Worm (Caenorhabditis elegans) whole organism, L2 larva: Measurements from ENCODE around the gene T21C12.8.
A peak's percentile ranks its signal among the peaks of the same experiment; 100 is the strongest.

Experiments
- C34F6.9 ChIP-seq: fragments of 150-350 bp; optimal IDR thresholded peaks from 2 replicates; lab custom pipeline; 2014; ENCODE audit warnings: missing biosample characterization, missing genetic modification characterization
- F13H6.1 ChIP-seq: sonication (generic microtip); optimal IDR thresholded peaks from 2 replicates; lab custom pipeline; 2016; ENCODE audit warnings: missing genetic modification characterization, missing compliant biosample characterization
- R02D3.7 ChIP-seq: fragments of 150-350 bp; optimal IDR thresholded peaks from 2 replicates; lab custom pipeline; 2014; ENCODE audit warnings: missing biosample characterization, missing genetic modification characterization
- Y55F3AM.14 ChIP-seq: fragments of 200-800 bp; sonication (Bioruptor generic); optimal IDR thresholded peaks from 2 replicates; lab custom pipeline; 2018; ENCODE audit warnings: mild to moderate bottlenecking, missing genetic modification characterization, missing compliant biosample characterization
- ZK546.5 ChIP-seq: sonication (generic microtip); optimal IDR thresholded peaks from 2 replicates; lab custom pipeline; 2017; ENCODE audit warnings: missing biosample characterization, missing genetic modification characterization
- alr-1 ChIP-seq: fragments of 150-350 bp; optimal IDR thresholded peaks from 2 replicates; lab custom pipeline; 2014; ENCODE audit warnings: missing biosample characterization, missing genetic modification characterization
- aly-2 ChIP-seq: fragments of 150-350 bp; optimal IDR thresholded peaks from 2 replicates; lab custom pipeline; 2014; ENCODE audit warnings: missing biosample characterization, missing genetic modification characterization
- ama-1 ChIP-seq: fragments of 150-350 bp; optimal IDR thresholded peaks from 2 replicates; lab custom pipeline; 2018; ENCODE audit warnings: inconsistent platforms
- blmp-1 ChIP-seq: sonication (generic microtip); optimal IDR thresholded peaks from 2 replicates; lab custom pipeline; 2017; ENCODE audit warnings: missing genetic modification characterization, mild to moderate bottlenecking, missing compliant biosample characterization, antibody characterized with exemption, moderate library complexity; ENCODE audit not compliant: insufficient read depth
- ceh-16 ChIP-seq: fragments of 150-350 bp; optimal IDR thresholded peaks from 2 replicates; lab custom pipeline; 2014; ENCODE audit warnings: missing biosample characterization, missing genetic modification characterization
- ceh-82 ChIP-seq: fragments of 150-350 bp; optimal IDR thresholded peaks from 2 replicates; lab custom pipeline; 2014; ENCODE audit warnings: missing biosample characterization, missing genetic modification characterization
- crh-2 ChIP-seq: sonication (generic microtip); optimal IDR thresholded peaks from 2 replicates; lab custom pipeline; 2017; ENCODE audit warnings: missing biosample characterization, missing genetic modification characterization
- dmd-4 ChIP-seq: sonication (generic microtip); optimal IDR thresholded peaks from 2 replicates; lab custom pipeline; 2017; ENCODE audit warnings: missing biosample characterization, missing genetic modification characterization
- egl-27 ChIP-seq: sonication (generic microtip); optimal IDR thresholded peaks from 3 replicates; lab custom pipeline; 2017; ENCODE audit warnings: missing biosample characterization, missing genetic modification reagents, missing genetic modification characterization
- elt-3 ChIP-seq: sonication (generic microtip); optimal IDR thresholded peaks from 2 replicates; lab custom pipeline; 2017; ENCODE audit warnings: missing biosample characterization, missing genetic modification characterization
- fos-1 ChIP-seq: fragments of 150-350 bp; optimal IDR thresholded peaks from 2 replicates; lab custom pipeline; 2014; ENCODE audit warnings: missing biosample characterization, missing genetic modification characterization
- gmeb-1 ChIP-seq: fragments of 150-350 bp; optimal IDR thresholded peaks from 2 replicates; lab custom pipeline; 2014; ENCODE audit warnings: missing biosample characterization, missing genetic modification characterization
- lin-11 ChIP-seq: fragments of 150-350 bp; sonication (generic microtip); optimal IDR thresholded peaks from 2 replicates; lab custom pipeline; 2014; ENCODE audit warnings: missing biosample characterization, missing genetic modification characterization, inconsistent platforms, mixed read lengths
- lin-13 ChIP-seq: fragments of 150-350 bp; optimal IDR thresholded peaks from 2 replicates; lab custom pipeline; 2014; ENCODE audit warnings: missing biosample characterization, missing genetic modification reagents, missing genetic modification characterization
- lin-39 ChIP-seq: fragments of 150-350 bp; optimal IDR thresholded peaks from 2 replicates; lab custom pipeline; 2014; ENCODE audit warnings: missing biosample characterization, missing genetic modification reagents, missing genetic modification characterization
- lsy-2 ChIP-seq, 2 experiments: fragments of 150-350 bp in 1 of 2; sonication (generic microtip) in 1 of 2; optimal IDR thresholded peaks; 2 replicates each; lab custom pipeline; 2014 to 2017; ENCODE audit warnings: missing biosample characterization in 2 of 2, missing genetic modification characterization in 2 of 2
- mab-5 ChIP-seq: fragments of 150-350 bp; optimal IDR thresholded peaks from 2 replicates; lab custom pipeline; 2014; ENCODE audit warnings: missing biosample characterization, missing genetic modification characterization
- mbf-1 ChIP-seq: sonication (generic microtip); optimal IDR thresholded peaks from 2 replicates; lab custom pipeline; 2017; ENCODE audit warnings: missing biosample characterization, missing genetic modification characterization
- mdl-1 ChIP-seq, 2 experiments: fragments of 150-350 bp in 1 of 2; sonication (generic microtip) in 1 of 2; optimal IDR thresholded peaks; 2 replicates each; lab custom pipeline; 2017; ENCODE audit warnings: missing biosample characterization in 2 of 2, missing genetic modification characterization in 2 of 2
- nhr-10 ChIP-seq: sonication (generic microtip); optimal IDR thresholded peaks from 2 replicates; lab custom pipeline; 2017; ENCODE audit warnings: missing biosample characterization, missing genetic modification characterization
- nhr-11 ChIP-seq: fragments of 150-350 bp; optimal IDR thresholded peaks from 2 replicates; lab custom pipeline; 2014; ENCODE audit warnings: missing biosample characterization, missing genetic modification characterization
- nhr-12 ChIP-seq: fragments of 150-350 bp; optimal IDR thresholded peaks from 2 replicates; lab custom pipeline; 2014; ENCODE audit warnings: missing biosample characterization, missing genetic modification characterization
- nhr-129 ChIP-seq: fragments of 150-350 bp; optimal IDR thresholded peaks from 2 replicates; lab custom pipeline; 2014; ENCODE audit warnings: missing biosample characterization, missing genetic modification characterization
- nhr-21 ChIP-seq: fragments of 150-350 bp; optimal IDR thresholded peaks from 2 replicates; lab custom pipeline; 2014; ENCODE audit warnings: missing biosample characterization, missing genetic modification characterization
- nhr-23 ChIP-seq: fragments of 150-350 bp; optimal IDR thresholded peaks from 2 replicates; lab custom pipeline; 2014; ENCODE audit warnings: missing biosample characterization, missing genetic modification reagents, missing genetic modification characterization
- nhr-237 ChIP-seq: fragments of 150-350 bp; optimal IDR thresholded peaks from 2 replicates; lab custom pipeline; 2014; ENCODE audit warnings: missing biosample characterization, missing genetic modification characterization
- nhr-6 ChIP-seq: fragments of 150-350 bp; optimal IDR thresholded peaks from 2 replicates; lab custom pipeline; 2014; ENCODE audit warnings: missing biosample characterization, missing genetic modification characterization
- nhr-77 ChIP-seq: fragments of 150-350 bp; optimal IDR thresholded peaks from 2 replicates; lab custom pipeline; 2014; ENCODE audit warnings: missing biosample characterization, missing genetic modification characterization
- sem-4 ChIP-seq: fragments of 150-350 bp; optimal IDR thresholded peaks from 2 replicates; lab custom pipeline; 2014; ENCODE audit warnings: missing biosample characterization, missing genetic modification reagents, missing genetic modification characterization
- skn-1 ChIP-seq: sonication (generic microtip); optimal IDR thresholded peaks from 2 replicates; lab custom pipeline; 2017; ENCODE audit warnings: missing biosample characterization, missing genetic modification characterization
- sma-3 ChIP-seq: sonication (generic microtip); optimal IDR thresholded peaks from 2 replicates; lab custom pipeline; 2016; ENCODE audit warnings: missing genetic modification reagents, missing genetic modification characterization, missing compliant biosample characterization
- sma-9 ChIP-seq, 2 experiments: fragments of 150-350 bp in 1 of 2; sonication (generic microtip) in 1 of 2; optimal IDR thresholded peaks; 2 replicates each; lab custom pipeline; 2014 to 2016; ENCODE audit warnings: missing genetic modification characterization in 2 of 2, mild to moderate bottlenecking in 1 of 2, missing biosample characterization in 1 of 2, missing compliant biosample characterization in 1 of 2, missing genetic modification reagents in 1 of 2, moderate library complexity in 1 of 2
- snpc-4 ChIP-seq: fragments of 150-350 bp; optimal IDR thresholded peaks from 2 replicates; lab custom pipeline; 2014; ENCODE audit warnings: missing biosample characterization, missing genetic modification characterization
- unc-39 ChIP-seq: fragments of 150-350 bp; optimal IDR thresholded peaks from 2 replicates; lab custom pipeline; 2014; ENCODE audit warnings: missing biosample characterization, missing genetic modification characterization
- unc-55 ChIP-seq: fragments of 150-350 bp; sonication (generic microtip); optimal IDR thresholded peaks from 3 replicates; lab custom pipeline; 2014; ENCODE audit warnings: missing biosample characterization, missing genetic modification reagents, missing genetic modification characterization
- unc-62 ChIP-seq: fragments of 150-350 bp; optimal IDR thresholded peaks from 2 replicates; lab custom pipeline; 2014; ENCODE audit warnings: missing biosample characterization, missing genetic modification reagents, missing genetic modification characterization
- zag-1 ChIP-seq: fragments of 150-350 bp; optimal IDR thresholded peaks from 2 replicates; lab custom pipeline; 2014; ENCODE audit warnings: missing biosample characterization, missing genetic modification characterization
- ztf-1 ChIP-seq: fragments of 200-800 bp; sonication (Bioruptor generic); conservative IDR thresholded peaks from 2 replicates; pipeline ENCODE4 v1.3.6; 2022; ENCODE audit warnings: missing genetic modification characterization, missing compliant biosample characterization
- ztf-11 ChIP-seq: sonication (generic microtip); optimal IDR thresholded peaks from 2 replicates; lab custom pipeline; 2017; ENCODE audit warnings: missing biosample characterization, missing genetic modification characterization
- ztf-4 ChIP-seq: fragments of 150-350 bp; optimal IDR thresholded peaks from 2 replicates; lab custom pipeline; 2014; ENCODE audit warnings: missing biosample characterization, missing genetic modification characterization

Gene T21C12.8

DNA sequence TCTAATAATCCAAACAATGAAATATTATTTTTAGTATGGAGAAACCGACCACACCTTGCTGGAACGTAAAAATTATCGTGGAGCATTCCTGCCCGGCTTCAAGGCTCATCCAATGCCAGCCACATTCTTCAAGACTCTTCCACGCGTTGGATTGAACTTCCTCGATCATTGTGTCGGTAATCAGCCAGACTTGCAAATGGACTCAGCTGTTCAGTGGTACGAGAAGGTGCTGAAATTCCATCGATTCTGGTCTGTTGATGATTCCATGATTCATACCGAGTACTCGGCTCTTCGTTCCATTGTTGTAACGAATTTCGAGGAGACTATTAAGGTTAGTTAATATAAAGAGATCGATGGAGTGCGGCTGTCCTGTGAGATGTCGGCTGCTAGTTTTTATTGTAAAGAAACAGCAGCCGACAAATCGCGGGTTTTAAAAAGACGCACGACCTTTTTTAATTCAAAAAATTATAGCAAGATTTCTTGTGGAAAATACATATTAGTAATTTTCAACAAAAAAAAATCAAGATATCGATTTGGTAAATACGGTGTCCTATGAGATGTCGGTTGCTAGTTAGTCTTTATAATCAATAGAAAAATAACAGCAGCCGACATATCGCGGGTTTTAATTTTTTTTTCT, 16.6 kb downstream of the T21C12.8 start:
- TF ChIP-seq alr-1 (tag; lab: Kevin White, UChicago) (no peak), ZK546.5 (no peak), snpc-4 (tag; lab: Kevin White, UChicago) (peak; percentile 30), skn-1 (tag; lab: Kevin White, UChicago) (no peak), Y55F3AM.14 (GFP tag; lab: Kevin White, UChicago) (no peak), unc-55 (GFP tag; lab: Kevin White, UChicago) (no peak)

- TF ChIP-seq nhr-12 (tag; lab: Kevin White, UChicago) = no peak
- TF ChIP-seq aly-2 (tag; lab: Kevin White, UChicago) = no peak
- no peak for TF ChIP-seq nhr-21 (tag; lab: Kevin White, UChicago)
- TF ChIP-seq mdl-1 (tag; optimal IDR thresholded peaks at IDR 0.05; lab: Kevin White, UChicago) = no peak
- no peak for TF ChIP-seq elt-3
- no peak for TF ChIP-seq snpc-4 (tag; lab: Kevin White, UChicago)
- no peak for TF ChIP-seq dmd-4 (tag; lab: Kevin White, UChicago)
- no peak for TF ChIP-seq R02D3.7
- no peak for TF ChIP-seq ztf-4 (tag; lab: Kevin White, UChicago)
- TF ChIP-seq sma-3 (GFP tag; lab: Kevin White, UChicago) = no peak
- no peak for TF ChIP-seq mab-5 (tag; lab: Kevin White, UChicago)
- no peak for TF ChIP-seq mbf-1 (tag; lab: Kevin White, UChicago)
- no peak for TF ChIP-seq Y55F3AM.14 (GFP tag; lab: Kevin White, UChicago)
- no peak for TF ChIP-seq ama-1 (lab: Kevin White, UChicago)
- no peak for TF ChIP-seq ZK546.5
- no peak for TF ChIP-seq unc-62 (GFP tag; lab: Kevin White, UChicago)
- no peak for TF ChIP-seq ceh-16 (tag; lab: Kevin White, UChicago)
- TF ChIP-seq fos-1 (tag; lab: Kevin White, UChicago) = no peak
- no peak for TF ChIP-seq unc-39 (tag; lab: Kevin White, UChicago)
Measured at ce11 chrIII:10535226-10535625, 17.6 kb downstream of the T21C12.8 start, which contains the start of gene hpd-1. Gene hpd-1, plus strand, starts transcription at chrIII:10535526.

- peak; percentile 43 for TF ChIP-seq ama-1 (lab: Kevin White, UChicago)
- TF ChIP-seq sma-3 (GFP tag; lab: Kevin White, UChicago) = peak; percentile 58
- TF ChIP-seq ceh-82 (tag; lab: Kevin White, UChicago) = no peak
- no peak for TF ChIP-seq nhr-12 (tag; lab: Kevin White, UChicago)
- TF ChIP-seq lsy-2 (tag; optimal IDR thresholded peaks at IDR 0.05; lab: Kevin White, UChicago) = peak in 1 of 2 experiments; percentile 13
- TF ChIP-seq dmd-4 (tag; lab: Kevin White, UChicago) = no peak
- TF ChIP-seq nhr-11 (tag; lab: Kevin White, UChicago) = no peak
- TF ChIP-seq mdl-1 (tag; optimal IDR thresholded peaks at IDR 0.05; lab: Kevin White, UChicago) = peak; percentile 72 to 81
- no peak for TF ChIP-seq alr-1 (tag; lab: Kevin White, UChicago)
- TF ChIP-seq nhr-237 = no peak
- no peak for TF ChIP-seq aly-2 (tag; lab: Kevin White, UChicago)
- TF ChIP-seq nhr-23 (tag; lab: Kevin White, UChicago) = no peak
- no peak for TF ChIP-seq lin-39
- TF ChIP-seq sma-9 (GFP tag; optimal IDR thresholded peaks at IDR 0.05; lab: Kevin White, UChicago) = peak; percentile 76
- TF ChIP-seq sma-9 (tag; optimal IDR thresholded peaks at IDR 0.05; lab: Kevin White, UChicago) = no peak
- TF ChIP-seq C34F6.9 (tag; lab: Kevin White, UChicago) = no peak
- peak; percentile 56 for TF ChIP-seq Y55F3AM.14 (GFP tag; lab: Kevin White, UChicago)
- no peak for TF ChIP-seq unc-55 (GFP tag; lab: Kevin White, UChicago)
- no peak for TF ChIP-seq ceh-16 (tag; lab: Kevin White, UChicago)
- peak; percentile 21 for TF ChIP-seq gmeb-1 (tag; lab: Kevin White, UChicago)
- no peak for TF ChIP-seq zag-1 (tag; lab: Kevin White, UChicago)
- no peak for TF ChIP-seq mbf-1 (tag; lab: Kevin White, UChicago)
- peak; percentile 88 for TF ChIP-seq nhr-129 (tag; lab: Kevin White, UChicago)
- TF ChIP-seq elt-3 = no peak
- no peak for TF ChIP-seq ztf-1 (GFP tag; lab: Robert Waterston, UW)
- no peak for TF ChIP-seq egl-27
- no peak for TF ChIP-seq nhr-6
- TF ChIP-seq F13H6.1 = peak; percentile 50
- TF ChIP-seq lin-13 (GFP tag; lab: Kevin White, UChicago) = no peak
- TF ChIP-seq fos-1 (tag; lab: Kevin White, UChicago) = peak; percentile 49
- no peak for TF ChIP-seq lin-11 (tag; lab: Kevin White, UChicago)
- peak; percentile 73 for TF ChIP-seq nhr-21 (tag; lab: Kevin White, UChicago)
- TF ChIP-seq ZK546.5 = no peak
- no peak for TF ChIP-seq nhr-10 (tag; lab: Kevin White, UChicago)
- no peak for TF ChIP-seq unc-39 (tag; lab: Kevin White, UChicago)
- TF ChIP-seq skn-1 (tag; lab: Kevin White, UChicago) = no peak
- peak; percentile 39 for TF ChIP-seq blmp-1 (tag; lab: Kevin White, UChicago)
- TF ChIP-seq snpc-4 (tag; lab: Kevin White, UChicago) = no peak
- TF ChIP-seq mab-5 (tag; lab: Kevin White, UChicago) = no peak
- no peak for TF ChIP-seq nhr-77 (tag; lab: Kevin White, UChicago)
- no peak for TF ChIP-seq crh-2
- no peak for TF ChIP-seq ztf-11 (tag; lab: Kevin White, UChicago)
- TF ChIP-seq unc-62 (GFP tag; lab: Kevin White, UChicago) = no peak
- TF ChIP-seq sem-4 (tag; lab: Kevin White, UChicago) = no peak
- TF ChIP-seq ztf-4 (tag; lab: Kevin White, UChicago) = no peak
Measured at ce11 chrIII:10534191-10534590, 18.6 kb downstream of the T21C12.8 start.
